Worm (Caenorhabditis elegans): ENCODE measurements around the gene mtss-1.

mtss-1 gene

DNA sequence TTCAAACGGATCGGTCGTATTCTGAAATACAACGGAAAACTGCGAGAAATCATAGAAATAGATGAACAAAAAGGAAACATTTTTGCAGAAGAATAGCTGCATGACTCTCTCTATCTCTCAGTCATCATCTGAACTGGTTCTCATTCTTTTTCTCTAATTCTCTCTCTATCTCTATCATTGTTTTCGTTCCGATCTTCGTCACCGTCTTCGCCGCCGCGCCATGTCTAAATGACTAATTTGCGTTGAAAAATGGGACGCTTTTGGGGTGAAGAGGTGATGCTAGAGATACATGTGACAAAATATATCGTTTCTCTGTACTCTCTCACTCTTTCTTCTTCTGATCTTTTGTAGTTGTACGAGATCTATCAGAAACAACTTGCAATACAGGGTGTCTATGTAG is 12.4 kb downstream of the mtss-1 start:
- no peak for TF ChIP-seq nhr-12 (tag; optimal IDR thresholded peaks at IDR 0.05)
- peak; percentile 97 for TF ChIP-seq nhr-23 (tag; optimal IDR thresholded peaks at IDR 0.05)
- no peak for TF ChIP-seq mml-1 (tag; optimal IDR thresholded peaks at IDR 0.05)
- no peak for TF ChIP-seq nhr-77 (tag; optimal IDR thresholded peaks at IDR 0.05)
- TF ChIP-seq ceh-82 (tag; optimal IDR thresholded peaks at IDR 0.05) = no peak
- TF ChIP-seq ceh-16 (tag; optimal IDR thresholded peaks at IDR 0.05) = no peak
- no peak for TF ChIP-seq ceh-9 (tag; optimal IDR thresholded peaks at IDR 0.05)
- TF ChIP-seq egl-5 (tag; optimal IDR thresholded peaks at IDR 0.05) = peak; percentile 78
- no peak for TF ChIP-seq aly-2 (tag; optimal IDR thresholded peaks at IDR 0.05)
- no peak for TF ChIP-seq fkh-2 (tag; optimal IDR thresholded peaks at IDR 0.05)
- TF ChIP-seq fos-1 (tag; optimal IDR thresholded peaks at IDR 0.05) = peak; percentile 44
- TF ChIP-seq hmg-11 (tag; optimal IDR thresholded peaks at IDR 0.05) = no peak
- TF ChIP-seq ceh-28 (tag; optimal IDR thresholded peaks at IDR 0.05) = no peak
- no peak for TF ChIP-seq nhr-11 (tag; optimal IDR thresholded peaks at IDR 0.05)
- TF ChIP-seq nhr-237 (tag; optimal IDR thresholded peaks at IDR 0.05) = no peak
- TF ChIP-seq pha-4 (tag; optimal IDR thresholded peaks at IDR 0.05) = no peak
- peak; percentile 81 for TF ChIP-seq nhr-43 (tag; optimal IDR thresholded peaks at IDR 0.05; ENCODE audit: poor library complexity, severe bottlenecking)
- no peak for TF ChIP-seq ztf-4 (tag; optimal IDR thresholded peaks at IDR 0.05)
- no peak for TF ChIP-seq lsy-12 (tag; optimal IDR thresholded peaks at IDR 0.05)
- TF ChIP-seq R02D3.7 (tag; optimal IDR thresholded peaks at IDR 0.05) = no peak
- no peak for TF ChIP-seq snpc-4 (tag; optimal IDR thresholded peaks at IDR 0.05)
- no peak for TF ChIP-seq elt-2 (tag; optimal IDR thresholded peaks at IDR 0.05)
- TF ChIP-seq tbx-2 (tag; optimal IDR thresholded peaks at IDR 0.05) = peak; percentile 21
- TF ChIP-seq ztf-11 (tag; optimal IDR thresholded peaks at IDR 0.05) = no peak
- peak; percentile 48 for TF ChIP-seq elt-1 (tag; optimal IDR thresholded peaks at IDR 0.05)
- TF ChIP-seq elt-3 (tag; optimal IDR thresholded peaks at IDR 0.05) = no peak
- TF ChIP-seq lin-39 (tag; optimal IDR thresholded peaks at IDR 0.05) = peak; percentile 62
- no peak for TF ChIP-seq egl-27 (tag; optimal IDR thresholded peaks at IDR 0.05)
- TF ChIP-seq zag-1 (tag; optimal IDR thresholded peaks at IDR 0.05) = no peak
- no peak for TF ChIP-seq nhr-28 (tag; optimal IDR thresholded peaks at IDR 0.05)
- peak; percentile 93 for TF ChIP-seq nhr-25 (tag; optimal IDR thresholded peaks at IDR 0.05)
- TF ChIP-seq skn-1 (tag; optimal IDR thresholded peaks at IDR 0.05) = peak; percentile 23
- peak; percentile 78 for TF ChIP-seq mdl-1 (tag; optimal IDR thresholded peaks at IDR 0.05)
- no peak for TF ChIP-seq ama-1 (optimal IDR thresholded peaks at IDR 0.05)
- no peak for TF ChIP-seq pqm-1 (tag; optimal IDR thresholded peaks at IDR 0.05)
- no peak for TF ChIP-seq ZK546.5 (tag; optimal IDR thresholded peaks at IDR 0.05)
- peak; percentile 55 for TF ChIP-seq nfya-1 (tag; optimal IDR thresholded peaks at IDR 0.05; ENCODE audit: insufficient read depth)
- TF ChIP-seq lin-15B (tag; optimal IDR thresholded peaks at IDR 0.05) = peak; percentile 8
- no peak for TF ChIP-seq nhr-67 (tag; optimal IDR thresholded peaks at IDR 0.05)
- no peak for TF ChIP-seq unc-39 (tag; optimal IDR thresholded peaks at IDR 0.05)
- TF ChIP-seq eor-1 (tag; optimal IDR thresholded peaks at IDR 0.05) = no peak
- TF ChIP-seq unc-62 (GFP tag; optimal IDR thresholded peaks at IDR 0.05) = no peak
- TF ChIP-seq nhr-76 (tag; optimal IDR thresholded peaks at IDR 0.05) = no peak
- TF ChIP-seq fkh-10 (GFP tag; optimal IDR thresholded peaks at IDR 0.05) = no peak
- TF ChIP-seq daf-12 (tag; optimal IDR thresholded peaks at IDR 0.05) = no peak
- TF ChIP-seq jun-1 (tag; optimal IDR thresholded peaks at IDR 0.05) = no peak
- no peak for TF ChIP-seq sea-2 (GFP tag; optimal IDR thresholded peaks at IDR 0.05)

DNA sequence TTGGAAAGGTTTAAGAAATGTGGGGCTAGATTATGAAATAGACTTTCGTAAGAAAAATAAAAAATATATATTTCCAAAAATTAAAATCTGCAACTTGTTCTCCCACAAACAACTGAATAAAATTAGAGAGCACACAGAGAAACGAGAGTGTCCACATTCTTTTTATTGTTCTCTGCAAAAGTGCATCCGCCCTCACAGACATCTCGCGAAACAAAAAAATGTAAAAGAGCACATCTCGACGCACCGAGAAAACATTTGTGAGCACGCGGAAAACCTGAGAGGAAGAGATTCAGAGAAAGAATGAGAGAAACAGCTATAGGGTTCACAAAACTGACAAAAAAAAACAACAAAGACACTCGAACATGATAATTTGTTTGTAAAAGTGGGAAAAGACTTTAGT is 14.0 kb downstream of the mtss-1 start:
- no peak for TF ChIP-seq nhr-11 (tag; optimal IDR thresholded peaks at IDR 0.05)
- peak; percentile 68 for TF ChIP-seq lin-39 (tag; optimal IDR thresholded peaks at IDR 0.05)
- TF ChIP-seq nfya-1 (tag; optimal IDR thresholded peaks at IDR 0.05; ENCODE audit: insufficient read depth) = peak; percentile 62
